Fruit fly (Drosophila melanogaster): Measurements from ENCODE around the gene CG18809.

CG18809 gene

dm6 chrX:19786823-19787222 lies 42.7 kb upstream of the CG18809 start:
- TF ChIP-seq net (GFP tag; optimal IDR thresholded peaks at IDR 0.05): no peak
- peak in 1 of 2 experiments; percentile 85 for TF ChIP-seq ss (GFP tag; optimal IDR thresholded peaks at IDR 0.05)

- no peak for TF ChIP-seq CG11762 (GFP tag; optimal IDR thresholded peaks at IDR 0.05; ENCODE audit: insufficient read depth)
- TF ChIP-seq CG3919 (GFP tag; optimal IDR thresholded peaks at IDR 0.05): no peak
- no peak for TF ChIP-seq CG32006 (GFP tag; optimal IDR thresholded peaks at IDR 0.05)
- no peak for TF ChIP-seq fkh (GFP tag; optimal IDR thresholded peaks at IDR 0.05)
- no peak for TF ChIP-seq eg (GFP tag; IDR thresholded peaks at IDR 0.05)
- no peak for TF ChIP-seq CG31627 (GFP tag; optimal IDR thresholded peaks at IDR 0.05)
- TF ChIP-seq CG11902 (GFP tag; optimal IDR thresholded peaks at IDR 0.05): no peak
- no peak for TF ChIP-seq Sox102F (GFP tag; optimal IDR thresholded peaks at IDR 0.05)
- TF ChIP-seq lz (GFP tag; optimal IDR thresholded peaks at IDR 0.05): no peak
- TF ChIP-seq salr (GFP tag; optimal IDR thresholded peaks at IDR 0.05): no peak
Measured at dm6 chrX:19785403-19785802, 41.3 kb upstream of the CG18809 start.

- peak; percentile 40 for TF ChIP-seq CG32006 (GFP tag; optimal IDR thresholded peaks at IDR 0.05)
- TF ChIP-seq CG10669 (GFP tag; optimal IDR thresholded peaks at IDR 0.05): peak; percentile 33
- peak; percentile 33 for TF ChIP-seq CG3032 (tag; optimal IDR thresholded peaks at IDR 0.05)
- TF ChIP-seq pdm3 (GFP tag; optimal IDR thresholded peaks at IDR 0.05): peak; percentile 18
- TF ChIP-seq dac (GFP tag; optimal IDR thresholded peaks at IDR 0.05): no peak
- TF ChIP-seq topi (GFP tag; optimal IDR thresholded peaks at IDR 0.05): peak; percentile 4
- peak; percentile 24 for TF ChIP-seq fd59A (GFP tag; optimal IDR thresholded peaks at IDR 0.05)
- peak; percentile 20 for TF ChIP-seq CG3919 (GFP tag; optimal IDR thresholded peaks at IDR 0.05)
- TF ChIP-seq CG11902 (GFP tag; optimal IDR thresholded peaks at IDR 0.05): no peak
- no peak for TF ChIP-seq CG9139 (GFP tag; optimal IDR thresholded peaks at IDR 0.05)
- TF ChIP-seq fd85E (GFP tag; optimal IDR thresholded peaks at IDR 0.05): no peak
- TF ChIP-seq acj6 (GFP tag; optimal IDR thresholded peaks at IDR 0.05): peak; percentile 4
- TF ChIP-seq OdsH (GFP tag; optimal IDR thresholded peaks at IDR 0.05): peak; percentile 25
- TF ChIP-seq Eip78C (GFP tag): peak; percentile 80
- TF ChIP-seq CG6808 (GFP tag; optimal IDR thresholded peaks at IDR 0.05): peak; percentile 31
- TF ChIP-seq Eip75B (GFP tag; optimal IDR thresholded peaks at IDR 0.05): peak; percentile 49
- peak; percentile 8 for TF ChIP-seq Met (GFP tag; optimal IDR thresholded peaks at IDR 0.05)
- TF ChIP-seq CG6163 (GFP tag; IDR thresholded peaks at IDR 0.05): peak; percentile 40; the same call in 1 of the 3 replicates
- TF ChIP-seq CG31627 (GFP tag; optimal IDR thresholded peaks at IDR 0.05): no peak
- peak; percentile 21 for TF ChIP-seq dsx (GFP tag; optimal IDR thresholded peaks at IDR 0.05; ENCODE audit: poor library complexity, severe bottlenecking)
- TF ChIP-seq CG1621 (tag; optimal IDR thresholded peaks at IDR 0.05): peak; percentile 6
- TF ChIP-seq CG8119 (GFP tag; IDR thresholded peaks at IDR 0.05): no peak
- no peak for TF ChIP-seq Sox102F (GFP tag; optimal IDR thresholded peaks at IDR 0.05)
- TF ChIP-seq Ets96B (tag; optimal IDR thresholded peaks at IDR 0.05): peak; percentile 47
- no peak for TF ChIP-seq Sox15 (GFP tag; optimal IDR thresholded peaks at IDR 0.05)
- peak; percentile 43 for TF ChIP-seq Hr4 (GFP tag; optimal IDR thresholded peaks at IDR 0.05)
- TF ChIP-seq Blimp-1 (GFP tag; optimal IDR thresholded peaks at IDR 0.05): no peak
- no peak for TF ChIP-seq fkh (GFP tag; optimal IDR thresholded peaks at IDR 0.05)
- TF ChIP-seq net (GFP tag; optimal IDR thresholded peaks at IDR 0.05): no peak
- peak; percentile 12 for TF ChIP-seq CG34406 (GFP tag; optimal IDR thresholded peaks at IDR 0.05)
- no peak for TF ChIP-seq CG4318 (GFP tag; optimal IDR thresholded peaks at IDR 0.05)
- peak; percentile 24 for TF ChIP-seq Sox14 (GFP tag; optimal IDR thresholded peaks at IDR 0.05)
- no peak for TF ChIP-seq CG11294 (GFP tag; IDR thresholded peaks at IDR 0.05)
- peak; percentile 18 for TF ChIP-seq achi (GFP tag; optimal IDR thresholded peaks at IDR 0.05)
- TF ChIP-seq Ets21C (GFP tag; optimal IDR thresholded peaks at IDR 0.05): no peak
- peak; percentile 23 for TF ChIP-seq spab (GFP tag; optimal IDR thresholded peaks at IDR 0.05)
- TF ChIP-seq lz (GFP tag; optimal IDR thresholded peaks at IDR 0.05): no peak
- no peak for TF ChIP-seq cyc (GFP tag; optimal IDR thresholded peaks at IDR 0.05)
- TF ChIP-seq CG10631 (GFP tag; optimal IDR thresholded peaks at IDR 0.05): peak; percentile 54
Measured at dm6 chrX:19784875-19785274, 40.7 kb upstream of the CG18809 start.

Measured in whole organism, prepupa.